Fruit fly (Drosophila melanogaster) whole organism, embryonic: Measurements from ENCODE around the gene CG8281.

Source experiments
- Bgb ChIP-seq: fragments of 200-800 bp; sonication (Bioruptor generic); IDR thresholded peaks from 2 replicates; pipeline ENCODE4 v1.3.6; 2022; ENCODE audit warnings: missing biosample characterization, missing genetic modification characterization; ENCODE audit not compliant: partially characterized antibody
- Blimp-1 ChIP-seq: fragments of 200-800 bp; sonication (Bioruptor generic); optimal IDR thresholded peaks from 3 replicates; lab custom pipeline; 2018; ENCODE audit warnings: missing biosample characterization, missing genetic modification characterization, mild to moderate bottlenecking, moderate library complexity, missing genetic modification reagents
- CG1024 ChIP-seq: fragments of 200-800 bp; sonication (Bioruptor generic); IDR thresholded peaks from 2 replicates; pipeline ENCODE4 v1.3.6; 2022; ENCODE audit warnings: missing biosample characterization, missing genetic modification characterization
- CG10543 ChIP-seq: fragments of 200-800 bp; sonication (Bioruptor generic); optimal IDR thresholded peaks from 3 replicates; lab custom pipeline; 2017; ENCODE audit warnings: missing biosample characterization, mild to moderate bottlenecking, missing genetic modification characterization, moderate library complexity
- CG11560 ChIP-seq: fragments of 200-800 bp; sonication (Bioruptor generic); IDR thresholded peaks from 3 replicates; pipeline ENCODE4 v1.3.6; 2022; ENCODE audit warnings: missing biosample characterization, missing genetic modification characterization
- CG12659 ChIP-seq: fragments of 200-800 bp; sonication (Bioruptor generic); optimal IDR thresholded peaks from 3 replicates; lab custom pipeline; 2017; ENCODE audit warnings: mild to moderate bottlenecking, missing biosample characterization, missing genetic modification reagents, missing genetic modification characterization
- CG16813 ChIP-seq: fragments of 200-800 bp; sonication (Bioruptor generic); IDR thresholded peaks from 3 replicates; pipeline ENCODE4 v1.3.6; 2022; ENCODE audit warnings: missing biosample characterization, missing genetic modification characterization; ENCODE audit not compliant: partially characterized antibody
- CG17829 ChIP-seq: fragments of 200-800 bp; optimal IDR thresholded peaks from 2 replicates; lab custom pipeline; 2019; ENCODE audit warnings: missing biosample characterization, mild to moderate bottlenecking, missing genetic modification characterization, moderate library complexity
- CG1832 ChIP-seq: fragments of 200-800 bp; sonication (Bioruptor generic); optimal IDR thresholded peaks from 2 replicates; lab custom pipeline; 2017; ENCODE audit warnings: missing biosample characterization, mild to moderate bottlenecking, missing genetic modification characterization, inconsistent platforms
- CG18599 ChIP-seq: fragments of 200-800 bp; sonication (Bioruptor generic); optimal IDR thresholded peaks from 3 replicates; lab custom pipeline; 2017; ENCODE audit warnings: missing biosample characterization, missing genetic modification characterization, mild to moderate bottlenecking, moderate library complexity, missing genetic modification reagents
- CG2875 ChIP-seq: fragments of 200-800 bp; sonication (Bioruptor generic); optimal IDR thresholded peaks from 2 replicates; lab custom pipeline; 2017; ENCODE audit warnings: missing biosample characterization, mild to moderate bottlenecking, missing genetic modification characterization, missing genetic modification reagents
- CG3065 ChIP-seq: fragments of 200-800 bp; sonication (Bioruptor generic); optimal IDR thresholded peaks from 2 replicates; lab custom pipeline; 2016; ENCODE audit warnings: missing biosample characterization, missing genetic modification characterization
- CG34224 ChIP-seq: fragments of 200-800 bp; sonication (Bioruptor generic); IDR thresholded peaks from 3 replicates; pipeline ENCODE4 v1.3.6; 2022; ENCODE audit warnings: missing biosample characterization, missing genetic modification characterization; ENCODE audit not compliant: partially characterized antibody
- CG3847 ChIP-seq: fragments of 200-800 bp; sonication (Bioruptor generic); IDR thresholded peaks from 2 replicates; pipeline ENCODE4 v1.3.6; 2022; ENCODE audit warnings: missing biosample characterization, missing genetic modification characterization
- CG42726 ChIP-seq: fragments of 200-800 bp; sonication (Bioruptor generic); IDR thresholded peaks from 2 replicates; pipeline ENCODE4 v1.3.6; 2022; ENCODE audit warnings: missing biosample characterization, missing genetic modification characterization; ENCODE audit not compliant: partially characterized antibody
- CG6791 ChIP-seq: fragments of 200-800 bp; sonication (Bioruptor generic); IDR thresholded peaks from 3 replicates; pipeline ENCODE4 v1.3.6; 2022; ENCODE audit warnings: missing biosample characterization, missing genetic modification characterization; ENCODE audit not compliant: partially characterized antibody
- CG8924 ChIP-seq: fragments of 200-800 bp; optimal IDR thresholded peaks from 3 replicates; lab custom pipeline; 2019; ENCODE audit warnings: missing biosample characterization, mild to moderate bottlenecking, missing genetic modification characterization, moderate library complexity
- D19B ChIP-seq: fragments of 200-800 bp; sonication (Bioruptor generic); optimal IDR thresholded peaks from 2 replicates; lab custom pipeline; 2017; ENCODE audit warnings: missing biosample characterization, mild to moderate bottlenecking, missing genetic modification characterization
- Deaf1 ChIP-seq: fragments of 200-800 bp; optimal IDR thresholded peaks from 3 replicates; lab custom pipeline; 2019; ENCODE audit warnings: missing biosample characterization, mild to moderate bottlenecking, missing genetic modification characterization, moderate library complexity
- Doc3 ChIP-seq: fragments of 200-800 bp; sonication (Bioruptor generic); IDR thresholded peaks from 3 replicates; pipeline ENCODE4 v1.3.6; 2022; ENCODE audit warnings: missing biosample characterization, missing genetic modification characterization; ENCODE audit not compliant: partially characterized antibody
- Ets65A ChIP-seq: fragments of 200-800 bp; sonication (Bioruptor generic); peaks from one replicate; lab custom pipeline; 2016; ENCODE audit warnings: missing biosample characterization, missing genetic modification characterization
- Hey ChIP-seq: fragments of 200-800 bp; sonication (Bioruptor generic); optimal IDR thresholded peaks from 3 replicates; lab custom pipeline; 2018; ENCODE audit warnings: missing biosample characterization, mild to moderate bottlenecking, missing genetic modification characterization
- Jarid2 ChIP-seq: fragments of 200-800 bp; sonication (Bioruptor generic); optimal IDR thresholded peaks from 3 replicates; lab custom pipeline; 2017; ENCODE audit warnings: mild to moderate bottlenecking, missing biosample characterization, missing genetic modification reagents, missing genetic modification characterization
- MBD-R2 ChIP-seq: fragments of 200-800 bp; sonication (Bioruptor generic); IDR thresholded peaks from 2 replicates; pipeline ENCODE4 v1.3.6; 2022; ENCODE audit warnings: missing biosample characterization, missing genetic modification characterization
- Myb ChIP-seq: fragments of 200-800 bp; sonication (Bioruptor generic); optimal IDR thresholded peaks from 2 replicates; lab custom pipeline; 2016; ENCODE audit warnings: missing biosample characterization, missing genetic modification characterization
- Neu2 ChIP-seq: fragments of 200-800 bp; sonication (Bioruptor generic); optimal IDR thresholded peaks from 3 replicates; lab custom pipeline; 2016; ENCODE audit warnings: missing biosample characterization, missing genetic modification characterization, borderline replicate concordance
- Nf-YB ChIP-seq: fragments of 200-800 bp; sonication (Bioruptor generic); optimal IDR thresholded peaks from 3 replicates; lab custom pipeline; 2019; ENCODE audit warnings: missing biosample characterization, mild to moderate bottlenecking, missing genetic modification characterization, moderate library complexity
- Pdp1 ChIP-seq, 2 experiments: fragments of 200-800 bp; sonication (Bioruptor generic); optimal IDR thresholded peaks; 3 replicates each; lab custom pipeline; 2016; ENCODE audit warnings: missing biosample characterization in 2 of 2, missing genetic modification characterization in 2 of 2, mild to moderate bottlenecking in 1 of 2, moderate library complexity in 1 of 2
- Rfx ChIP-seq: fragments of 200-800 bp; sonication (Bioruptor generic); IDR thresholded peaks from 2 replicates; pipeline ENCODE4 v1.3.6; 2022; ENCODE audit warnings: missing biosample characterization, missing genetic modification characterization
- az2 ChIP-seq: fragments of 200-800 bp; sonication (Bioruptor generic); optimal IDR thresholded peaks from 3 replicates; lab custom pipeline; 2016; ENCODE audit warnings: missing biosample characterization, missing genetic modification characterization
- chinmo ChIP-seq: fragments of 200-800 bp; sonication (Bioruptor generic); IDR thresholded peaks from 4 replicates; pipeline ENCODE4 v1.3.6; 2022; ENCODE audit warnings: missing biosample characterization, missing genetic modification characterization; ENCODE audit not compliant: partially characterized antibody
- crol ChIP-seq: fragments of 200-800 bp; sonication (Bioruptor generic); IDR thresholded peaks from 2 replicates; pipeline ENCODE4 v1.3.6; 2022; ENCODE audit warnings: missing biosample characterization, missing genetic modification characterization
- ewg ChIP-seq: fragments of 200-800 bp; sonication (Bioruptor generic); optimal IDR thresholded peaks from 3 replicates; lab custom pipeline; 2017; ENCODE audit warnings: mild to moderate bottlenecking, missing biosample characterization, missing genetic modification reagents, missing genetic modification characterization
- exex ChIP-seq: fragments of 200-800 bp; sonication (Bioruptor generic); optimal IDR thresholded peaks from 4 replicates; lab custom pipeline; 2018; ENCODE audit warnings: missing biosample characterization, mild to moderate bottlenecking, missing genetic modification characterization, moderate library complexity
- fd96Cb ChIP-seq: fragments of 200-800 bp; sonication (Bioruptor generic); optimal IDR thresholded peaks from 2 replicates; lab custom pipeline; 2018; ENCODE audit warnings: missing biosample characterization, mild to moderate bottlenecking, missing genetic modification characterization, moderate library complexity
- gcm ChIP-seq: fragments of 200-800 bp; sonication (Bioruptor generic); optimal IDR thresholded peaks from 2 replicates; lab custom pipeline; 2019; ENCODE audit warnings: missing biosample characterization, mild to moderate bottlenecking, missing genetic modification characterization, moderate library complexity
- hkb ChIP-seq, 2 experiments: fragments of 200-800 bp in 1 of 2; fragments of >200 bp in 1 of 2; sonication (Bioruptor generic) in 1 of 2; IDR thresholded peaks in 1 of 2; optimal IDR thresholded peaks in 1 of 2; 2 replicates each; pipeline versions ENCODE4 v1.3.6 to Lab custom; 2017 to 2022; ENCODE audit warnings: missing biosample characterization in 1 of 2, missing genetic modification characterization in 1 of 2
- oc ChIP-seq: fragments of 200-800 bp; sonication (Bioruptor generic); optimal IDR thresholded peaks from 2 replicates; lab custom pipeline; 2018; ENCODE audit warnings: missing biosample characterization, mild to moderate bottlenecking, missing genetic modification characterization, moderate library complexity
- rib ChIP-seq: fragments of 200-800 bp; sonication (Bioruptor generic); IDR thresholded peaks from 2 replicates; pipeline ENCODE4 v1.3.6; 2022; ENCODE audit warnings: missing biosample characterization, missing genetic modification characterization
- slbo ChIP-seq: fragments of 200-800 bp; sonication (Bioruptor generic); IDR thresholded peaks from 2 replicates; pipeline ENCODE4 v1.3.6; 2022; ENCODE audit warnings: missing biosample characterization, missing genetic modification characterization
- ssp ChIP-seq: fragments of 200-800 bp; sonication (Bioruptor generic); IDR thresholded peaks from 2 replicates; pipeline ENCODE4 v1.3.6; 2022; ENCODE audit warnings: missing biosample characterization, missing genetic modification characterization
- tap ChIP-seq: fragments of 200-800 bp; optimal IDR thresholded peaks from 3 replicates; lab custom pipeline; 2019; ENCODE audit warnings: missing biosample characterization, mild to moderate bottlenecking, missing genetic modification characterization, moderate library complexity
- tx ChIP-seq: fragments of 200-800 bp; sonication (Bioruptor generic); optimal IDR thresholded peaks from 2 replicates; lab custom pipeline; 2016; ENCODE audit warnings: missing biosample characterization, missing genetic modification characterization
- unpg ChIP-seq: fragments of 200-800 bp; sonication (Bioruptor generic); optimal IDR thresholded peaks from 3 replicates; lab custom pipeline; 2018; ENCODE audit warnings: missing biosample characterization, mild to moderate bottlenecking, missing genetic modification characterization, moderate library complexity
- vvl ChIP-seq: fragments of 200-800 bp; sonication (Bioruptor generic); IDR thresholded peaks from 2 replicates; pipeline ENCODE4 v1.3.6; 2022; ENCODE audit warnings: missing biosample characterization, missing genetic modification characterization
- wek ChIP-seq: fragments of 200-800 bp; sonication (Bioruptor generic); optimal IDR thresholded peaks from 3 replicates; lab custom pipeline; 2018; ENCODE audit warnings: missing biosample characterization, mild to moderate bottlenecking, missing genetic modification characterization, moderate library complexity
- yki ChIP-seq: fragments of >200 bp; optimal IDR thresholded peaks from 3 replicates; lab custom pipeline; 2018
- z ChIP-seq: fragments of 200-800 bp; sonication (Bioruptor generic); IDR thresholded peaks from 3 replicates; pipeline ENCODE4 v1.3.6; 2022; ENCODE audit warnings: missing biosample characterization, missing genetic modification characterization

Gene CG8281

dm6 chr3L:7947880-7948286 is 35.6 kb downstream of the CG8281 start, which contains the start of gene exex (continued):
- TF ChIP-seq Myb (GFP tag; lab: Kevin White, UChicago) (no peak), slbo (no peak), crol (peak; percentile 89), Pdp1 (GFP tag; optimal IDR thresholded peaks at IDR 0.05; lab: Kevin White, UChicago) (peak in 1 of 2 experiments; percentile 68), Ets65A (GFP tag; lab: Kevin White, UChicago) (peak; percentile 64), Nf-YB (GFP tag; lab: Kevin White, UChicago) (peak; percentile 94), tap (tag; lab: Kevin White, UChicago) (no peak), Jarid2 (GFP tag; lab: Kevin White, UChicago) (peak; percentile 84), yki (lab: Kevin White, UChicago) (peak; percentile 48), Deaf1 (tag; lab: Kevin White, UChicago) (peak; percentile 69), CG42726 (peak; percentile 21; the same call in 1 of the 2 replicates), chinmo (GFP tag; lab: Robert Waterston, UW) (0 out of 4 replicates have a peak, but pooled peaks have one; percentile 67), Bgb (GFP tag; lab: Robert Waterston, UW) (peak; percentile 48; the same call in 1 of the 2 replicates), tx (GFP tag; lab: Kevin White, UChicago) (no peak), CG1832 (GFP tag; lab: Kevin White, UChicago) (peak; percentile 89), Hey (tag; lab: Kevin White, UChicago) (peak; percentile 4), CG6791 (GFP tag; lab: Robert Waterston, UW) (0 out of 3 replicates have a peak, but pooled peaks have one; percentile 17), CG17829 (tag; lab: Kevin White, UChicago) (peak; percentile 28), CG3847 (GFP tag; lab: Robert Waterston, UW) (no peak), unpg (GFP tag; lab: Kevin White, UChicago) (peak; percentile 1), az2 (GFP tag; lab: Kevin White, UChicago) (no peak), Rfx (no peak), ewg (GFP tag; lab: Kevin White, UChicago) (peak; percentile 5), CG3065 (GFP tag; lab: Kevin White, UChicago) (peak; percentile 62), CG11560 (no peak), gcm (GFP tag; lab: Kevin White, UChicago) (peak; percentile 67), CG1024 (GFP tag; lab: Robert Waterston, UW) (no peak), hkb (optimal IDR thresholded peaks at IDR 0.05; lab: Kevin White, UChicago) (no peak), hkb (GFP tag; IDR thresholded peaks at IDR 0.05; lab: Robert Waterston, UW) (peak; percentile 32; the same call in 1 of the 2 replicates), Blimp-1 (no peak), ssp (GFP tag; lab: Robert Waterston, UW) (no peak), CG2875 (no peak), fd96Cb (tag; lab: Kevin White, UChicago) (no peak), Doc3 (GFP tag; lab: Robert Waterston, UW) (no peak), CG8924 (tag; lab: Kevin White, UChicago) (peak; percentile 4), oc (tag; lab: Kevin White, UChicago) (peak; percentile 14), CG16813 (GFP tag; lab: Robert Waterston, UW) (peak; percentile 16; the same call in 1 of the 3 replicates), CG18599 (GFP tag; lab: Kevin White, UChicago) (peak; percentile 32), exex (tag; lab: Kevin White, UChicago) (peak; percentile 98), rib (peak; percentile 37; the same call in 1 of the 2 replicates), D19B (no peak), CG10543 (peak; percentile 33), vvl (GFP tag; lab: Robert Waterston, UW) (peak; percentile 59; the same call in 1 of the 2 replicates), MBD-R2 (GFP tag; lab: Robert Waterston, UW) (no peak), z (no peak), CG12659 (no peak), CG34224 (GFP tag; lab: Robert Waterston, UW) (peak; percentile 20; the same call in 1 of the 3 replicates), Neu2 (GFP tag; lab: Kevin White, UChicago) (no peak), wek (GFP tag; lab: Kevin White, UChicago) (no peak)
